Worm (Caenorhabditis elegans) whole organism, L4/young adult: ENCODE results near the gene CD4.8.

Experiments
- W03F9.2 ChIP-seq: fragments of 150-350 bp; optimal IDR thresholded peaks from 2 replicates; lab custom pipeline; 2014; ENCODE audit warnings: missing biosample characterization, missing genetic modification characterization
- dao-5 ChIP-seq: sonication (generic microtip); optimal IDR thresholded peaks from 2 replicates; lab custom pipeline; 2016; ENCODE audit warnings: missing genotype, missing genetic modification characterization, moderate library complexity, missing compliant biosample characterization
- him-1 ChIP-seq: sonication (generic microtip); optimal IDR thresholded peaks from 2 replicates; lab custom pipeline; 2016; ENCODE audit warnings: missing genotype, missing genetic modification reagents, missing genetic modification characterization, missing compliant biosample characterization

The CD4.8 gene

DNA sequence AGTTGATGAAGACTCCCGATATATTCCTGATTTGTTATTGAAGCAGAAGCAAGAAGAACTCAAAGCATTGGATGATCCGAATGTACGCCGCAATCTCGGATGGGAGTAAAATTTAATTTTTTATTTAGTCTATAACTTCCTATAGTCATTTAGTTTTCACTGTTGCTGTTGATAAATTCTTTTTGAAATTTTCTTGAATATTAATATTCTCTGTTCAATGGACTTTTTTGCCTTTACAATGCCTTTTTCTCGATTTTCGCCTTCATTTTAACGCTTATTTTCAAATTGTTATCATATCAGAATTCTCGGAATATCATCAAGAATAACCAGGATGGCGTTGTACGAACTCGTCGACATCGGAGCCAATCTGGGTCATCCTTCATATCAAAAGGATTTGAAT, 6.8 kb downstream of the CD4.8 start, which contains the start of gene crn-2:
crn-2 (plus strand) TSS at position 301 of the 400 bp plus-strand sequence.
- TF ChIP-seq dao-5 (tag; lab: Kevin White, UChicago) (no peak), W03F9.2 (tag; lab: Kevin White, UChicago) (no peak), him-1 (tag; lab: Kevin White, UChicago) (no peak)

DNA sequence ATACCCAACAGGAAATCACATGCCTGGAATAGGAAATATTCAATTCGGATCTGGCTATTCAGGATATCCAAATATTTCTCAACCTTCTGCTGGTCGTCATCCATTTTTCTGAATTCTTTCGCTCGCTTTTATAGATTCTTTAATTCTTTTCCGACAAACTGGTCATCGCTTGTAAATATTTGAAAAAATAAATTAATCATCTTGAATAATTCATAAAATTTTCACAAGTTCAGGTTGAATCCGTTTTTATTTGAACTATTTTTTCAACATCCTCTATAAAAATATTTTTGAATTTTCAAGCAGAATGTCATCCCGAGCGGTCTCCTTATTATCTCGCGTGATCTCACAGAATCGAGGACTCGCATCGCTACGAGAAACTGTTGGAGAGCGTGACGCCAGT, 7.8 kb downstream of the CD4.8 start, which contains the start of gene mrpl-48:
mrpl-48 (plus strand) TSS at position 301 of the 400 bp plus-strand sequence.
- TF ChIP-seq dao-5 (tag; lab: Kevin White, UChicago) = no peak
- no peak for TF ChIP-seq W03F9.2 (tag; lab: Kevin White, UChicago)
- no peak for TF ChIP-seq him-1 (tag; lab: Kevin White, UChicago)

DNA sequence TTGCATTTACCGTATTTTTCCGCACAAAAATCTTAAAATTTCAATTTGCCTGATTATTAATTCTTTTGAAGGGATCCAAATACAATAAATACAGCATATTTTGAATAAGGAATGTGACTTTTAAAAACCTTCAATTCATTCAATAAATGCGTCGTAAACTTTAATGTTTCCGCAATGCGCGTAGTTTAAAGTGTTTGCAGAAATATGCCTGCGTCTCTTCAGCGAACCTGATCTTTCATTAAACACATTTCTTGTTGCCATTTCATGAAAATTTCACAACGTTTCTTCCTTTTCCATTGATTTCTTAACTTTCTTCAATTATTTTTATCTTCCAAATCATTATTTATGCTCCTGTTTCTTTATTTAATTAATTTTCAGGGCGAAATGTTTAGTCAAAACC, 8.8 kb downstream of the CD4.8 start, which contains the start of gene vps-37:
vps-37 (plus strand) TSS at position 378 of the 400 bp plus-strand sequence.
- TF ChIP-seq dao-5 (tag; lab: Kevin White, UChicago) = no peak
- TF ChIP-seq W03F9.2 (tag; lab: Kevin White, UChicago) = peak; percentile 31

DNA sequence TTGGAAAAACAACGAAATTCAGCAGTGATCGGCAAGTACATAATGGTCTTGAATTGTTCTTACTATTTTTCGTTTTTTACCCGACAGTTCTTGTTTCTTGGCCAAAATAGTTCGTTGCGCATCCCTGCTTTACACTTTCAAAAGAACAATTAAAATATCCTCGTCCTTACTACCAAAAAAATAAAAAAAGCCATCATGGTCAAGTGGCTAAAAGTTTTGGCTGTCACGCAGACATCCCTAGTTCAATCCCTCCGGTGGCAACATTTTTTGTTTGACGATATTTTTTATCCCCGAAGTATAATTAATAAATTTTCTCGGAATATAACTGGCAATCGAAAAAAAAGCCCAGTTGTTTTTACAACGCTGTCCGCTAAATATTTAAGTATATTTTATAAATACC, 9.3 kb downstream of the CD4.8 start:
- TF ChIP-seq dao-5 (tag; lab: Kevin White, UChicago) (no peak), him-1 (tag; lab: Kevin White, UChicago) (no peak), W03F9.2 (tag; lab: Kevin White, UChicago) (no peak)

DNA sequence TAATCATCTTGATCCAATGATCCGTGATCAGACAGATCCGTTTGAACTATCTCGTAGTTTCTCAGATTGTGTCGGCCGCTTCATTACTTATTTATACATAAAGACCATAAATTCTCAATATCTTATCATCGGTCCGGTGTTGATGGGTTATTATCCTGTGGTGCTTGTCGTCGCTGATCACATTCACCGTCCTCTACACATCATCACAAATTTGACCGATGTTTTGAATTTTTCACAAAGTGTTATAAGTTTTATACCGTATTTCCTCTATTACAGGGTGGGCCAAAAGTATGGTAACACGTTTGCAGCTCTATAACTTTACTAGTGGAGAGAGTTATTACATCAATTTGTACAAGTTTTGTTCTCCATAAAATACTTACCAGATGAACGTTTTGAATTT, 13.2 kb downstream of the CD4.8 start:
- TF ChIP-seq W03F9.2 (tag; lab: Kevin White, UChicago) = no peak
- no peak for TF ChIP-seq him-1 (tag; lab: Kevin White, UChicago)
- TF ChIP-seq dao-5 (tag; lab: Kevin White, UChicago) = no peak

DNA sequence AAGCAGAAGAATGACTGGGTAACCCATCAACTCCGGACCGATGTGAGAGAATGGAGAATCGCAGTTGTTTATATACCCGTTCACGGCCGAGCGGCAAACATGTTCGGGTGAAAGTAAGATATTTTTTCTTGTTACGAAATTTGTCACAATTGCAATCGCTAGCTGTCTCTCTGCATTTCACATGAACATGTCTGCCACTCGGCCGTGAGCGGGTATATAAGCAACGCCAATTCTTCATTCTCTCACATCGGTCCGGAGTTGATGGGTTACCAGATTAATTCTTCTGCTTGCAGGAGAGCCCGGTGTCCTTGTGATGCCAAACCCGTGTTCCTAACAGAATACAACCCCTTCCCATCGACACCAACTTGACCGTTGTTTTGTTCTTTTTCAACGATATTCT, 14.1 kb downstream of the CD4.8 start:
- TF ChIP-seq dao-5 (tag; lab: Kevin White, UChicago) (no peak), him-1 (tag; lab: Kevin White, UChicago) (no peak), W03F9.2 (tag; lab: Kevin White, UChicago) (no peak)

DNA sequence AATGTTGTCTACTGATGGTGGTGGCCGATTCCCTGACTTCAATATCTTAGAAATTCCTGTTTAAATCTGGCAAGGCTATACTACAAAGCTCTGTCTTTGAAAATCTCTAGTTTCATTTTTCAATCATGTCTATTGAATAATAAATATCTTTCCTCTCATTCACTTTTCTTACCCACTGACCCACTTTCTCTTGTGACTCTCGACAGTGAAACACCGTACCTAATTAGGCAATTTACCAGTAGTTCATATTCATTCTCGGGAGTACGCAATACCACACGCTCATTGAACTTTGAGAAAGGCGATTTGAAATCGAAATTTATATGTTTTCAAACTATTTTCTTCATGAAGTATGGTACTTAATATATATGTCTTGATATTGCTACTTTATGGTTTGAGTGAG, 16.3 kb downstream of the CD4.8 start, which contains the start of gene CD4.11:
CD4.11 (plus strand) TSS at position 301 of the 400 bp plus-strand sequence.
- TF ChIP-seq him-1 (tag; lab: Kevin White, UChicago) (no peak), W03F9.2 (tag; lab: Kevin White, UChicago) (no peak), dao-5 (tag; lab: Kevin White, UChicago) (no peak)

DNA sequence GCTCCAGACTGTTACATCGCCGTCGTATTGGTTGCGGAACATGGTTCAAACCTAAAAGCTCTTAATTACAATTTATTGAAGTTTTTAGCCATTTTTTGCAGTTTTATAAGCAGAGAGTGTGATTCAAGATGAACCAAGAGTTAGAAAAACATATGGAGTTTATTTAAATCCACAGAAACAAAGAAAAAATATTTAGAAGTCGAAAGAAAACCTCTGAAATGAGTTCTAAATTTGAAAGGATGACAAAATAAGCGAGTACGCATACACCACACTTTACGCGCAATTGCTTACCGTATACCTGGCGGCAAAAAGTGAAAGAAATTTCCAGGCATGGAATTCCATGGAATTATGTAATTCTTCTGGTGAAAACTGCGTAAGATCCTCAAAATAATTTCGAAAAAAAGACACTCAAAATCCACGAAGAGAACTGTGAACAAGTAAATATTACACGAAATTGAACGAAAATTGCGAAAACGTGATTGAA, 16.8 kb downstream of the CD4.8 start, which contains the start of gene pas-6:
pas-6 (minus strand) TSS at position 51 of the 484 bp plus-strand sequence.
- TF ChIP-seq dao-5 (tag; lab: Kevin White, UChicago) (no peak), W03F9.2 (tag; lab: Kevin White, UChicago) (peak; percentile 10), him-1 (tag; lab: Kevin White, UChicago) (no peak)

DNA sequence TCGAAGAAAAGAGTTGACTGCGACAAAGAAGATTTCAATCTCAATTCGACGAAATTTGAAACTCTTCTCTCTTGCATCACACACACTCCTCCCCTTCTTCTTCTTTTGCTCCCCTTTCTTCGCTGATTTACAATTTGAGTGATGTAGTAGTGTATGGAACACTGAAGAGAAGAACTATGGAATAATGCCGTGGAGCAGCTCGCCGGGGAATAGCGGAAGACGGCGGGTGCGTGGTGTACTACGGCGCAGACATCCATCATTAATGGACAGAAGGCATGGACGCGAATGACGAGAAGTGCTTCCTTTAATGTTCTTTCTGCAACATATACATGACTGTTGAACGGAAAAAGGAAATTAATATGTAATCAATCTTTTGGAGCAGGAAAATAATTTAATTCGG, 18.3 kb downstream of the CD4.8 start:
- TF ChIP-seq him-1 (tag; lab: Kevin White, UChicago) (no peak), dao-5 (tag; lab: Kevin White, UChicago) (no peak), W03F9.2 (tag; lab: Kevin White, UChicago) (no peak)

DNA sequence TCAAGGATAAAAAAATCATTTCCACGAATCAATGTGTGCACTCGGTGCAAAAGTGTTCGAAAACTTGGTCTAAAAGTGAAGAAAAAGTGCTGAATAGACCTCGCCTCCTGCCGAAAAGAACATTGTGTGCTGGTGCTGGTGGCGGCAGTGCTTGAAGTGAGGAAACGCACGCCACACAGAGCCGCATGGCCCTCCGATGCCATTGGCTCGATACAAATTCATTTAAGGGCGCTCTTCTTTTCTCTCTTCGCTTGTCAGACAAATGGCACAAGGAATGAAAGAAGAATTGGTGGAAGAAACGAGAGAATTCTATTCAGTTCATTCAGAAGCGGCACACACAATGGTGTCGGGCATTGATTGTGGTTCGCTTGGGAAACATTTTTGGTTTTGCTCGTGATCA, 18.9 kb downstream of the CD4.8 start:
- TF ChIP-seq W03F9.2 (tag; lab: Kevin White, UChicago) (no peak), him-1 (tag; lab: Kevin White, UChicago) (no peak), dao-5 (tag; lab: Kevin White, UChicago) (no peak)

DNA sequence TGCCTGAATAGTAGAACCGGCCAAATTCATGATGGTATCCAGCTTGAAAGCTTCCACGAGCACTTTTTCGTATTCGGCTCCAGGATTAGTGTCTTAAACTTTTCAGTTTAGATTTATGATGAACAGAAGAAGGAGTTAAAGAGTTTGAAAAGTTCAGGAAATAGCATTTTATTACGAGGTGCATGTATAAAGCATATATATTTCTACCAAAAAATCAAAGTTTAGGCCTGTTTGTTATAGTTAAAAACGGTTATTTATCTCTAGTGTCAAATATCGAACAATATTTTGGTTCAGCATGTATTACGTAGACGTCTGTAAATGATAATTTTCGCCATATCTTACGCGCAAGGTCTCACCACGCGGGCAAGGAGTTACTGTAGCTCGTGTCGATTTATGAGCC, 19.9 kb downstream of the CD4.8 start, which contains the start of gene klc-2:
klc-2 (minus strand) TSS at position 101 of the 400 bp plus-strand sequence.
- TF ChIP-seq W03F9.2 (tag; lab: Kevin White, UChicago) (no peak), him-1 (tag; lab: Kevin White, UChicago) (no peak), dao-5 (tag; lab: Kevin White, UChicago) (no peak)

DNA sequence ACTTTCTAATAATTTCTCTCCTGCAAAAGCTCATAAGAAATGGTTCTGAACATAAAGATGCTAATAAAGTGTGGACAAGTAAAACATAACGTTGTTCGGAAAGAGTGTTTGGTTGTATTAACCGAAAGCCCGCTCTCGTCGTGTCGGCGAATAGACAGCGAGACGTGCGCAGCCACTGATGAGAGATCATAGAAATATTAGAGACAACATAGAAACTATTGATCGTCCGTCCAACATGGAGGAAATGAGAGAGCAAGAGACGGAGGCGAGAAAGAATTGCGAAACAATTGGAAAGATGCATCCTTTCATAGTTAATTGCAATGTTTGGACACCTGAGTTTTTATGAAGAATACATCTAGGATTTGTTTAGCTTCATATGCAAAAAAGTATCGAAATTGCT, 20.6 kb downstream of the CD4.8 start:
- TF ChIP-seq dao-5 (tag; lab: Kevin White, UChicago) (no peak), W03F9.2 (tag; lab: Kevin White, UChicago) (no peak), him-1 (tag; lab: Kevin White, UChicago) (no peak)

DNA sequence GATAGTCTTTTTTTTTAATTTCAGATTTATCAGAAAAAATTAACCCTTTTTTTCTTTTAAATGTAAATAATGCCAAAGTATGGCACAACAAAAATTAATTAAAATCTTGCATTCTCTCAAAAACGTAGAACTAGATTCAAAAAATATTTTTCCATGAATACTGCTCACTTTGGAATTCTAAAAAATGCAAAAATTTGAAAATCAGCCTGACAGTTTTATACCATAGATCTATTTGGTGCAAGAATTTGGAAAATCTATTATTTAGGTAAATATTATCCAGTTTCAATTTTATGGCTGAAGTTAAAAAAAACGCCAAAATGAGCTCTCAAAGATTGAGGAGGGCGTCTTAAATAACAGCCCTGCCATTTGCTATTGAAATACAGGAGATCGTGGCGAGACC, 21.5 kb downstream of the CD4.8 start:
- TF ChIP-seq dao-5 (tag; lab: Kevin White, UChicago) (no peak), W03F9.2 (tag; lab: Kevin White, UChicago) (no peak), him-1 (tag; lab: Kevin White, UChicago) (no peak)

DNA sequence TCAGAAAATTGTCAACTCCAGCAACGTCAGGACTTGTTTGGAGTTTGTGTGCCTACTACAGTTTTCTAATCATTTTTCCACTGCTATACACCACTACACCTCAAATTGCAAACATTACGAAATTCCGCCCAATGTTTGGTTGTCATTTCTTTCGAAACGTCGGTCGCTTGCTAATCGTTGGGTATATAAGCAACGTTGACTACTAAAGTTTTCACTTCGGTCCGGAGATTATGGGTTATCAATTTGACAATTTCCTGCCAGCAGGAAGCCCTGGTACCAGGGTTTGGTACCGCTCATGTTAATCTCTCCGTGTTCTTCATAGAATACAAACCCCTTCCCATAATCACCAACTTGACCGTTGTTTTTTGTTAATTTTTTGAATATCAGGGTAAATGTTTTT, 25.2 kb downstream of the CD4.8 start:
- TF ChIP-seq W03F9.2 (tag; lab: Kevin White, UChicago) = peak; percentile 54
- TF ChIP-seq him-1 (tag; lab: Kevin White, UChicago) = peak; percentile 27
- no peak for TF ChIP-seq dao-5 (tag; lab: Kevin White, UChicago)
